Fruit fly (Drosophila melanogaster): ENCODE measurements around the gene CG12725.

The CG12725 gene

DNA sequence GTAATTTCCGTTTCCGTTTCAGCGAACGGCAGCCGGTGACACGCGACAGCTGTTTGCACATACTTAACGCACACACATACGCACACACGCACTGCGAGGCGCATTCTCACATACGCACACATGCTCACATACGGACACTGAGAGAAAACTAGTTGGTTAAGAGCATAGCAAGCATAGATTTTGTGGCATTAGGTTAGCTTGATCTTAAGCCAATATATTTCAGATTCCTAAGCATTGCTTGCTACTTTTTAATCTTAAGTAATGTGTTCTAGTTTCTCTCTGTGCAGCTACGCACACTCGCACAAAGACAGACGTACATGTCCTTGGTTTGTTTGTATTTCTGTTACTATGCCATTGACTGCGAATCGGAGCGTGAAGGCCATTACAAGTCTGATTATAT is 31.4 kb upstream of the CG12725 start (continued):
- TF ChIP-seq esg (GFP tag; conservative IDR thresholded peaks at IDR 0.05) (peak; percentile 29; the same call in 1 of the 2 replicates), bcd (GFP tag; optimal IDR thresholded peaks at IDR 0.05) (peak; percentile 10), CG10959 (GFP tag; IDR thresholded peaks at IDR 0.05) (no peak), CG8290 (GFP tag; optimal IDR thresholded peaks at IDR 0.05) (no peak), CG8290 (tag; optimal IDR thresholded peaks at IDR 0.05) (peak in 1 of 2 experiments; percentile 41), caup (GFP tag; optimal IDR thresholded peaks at IDR 0.05; ENCODE audit: severe bottlenecking) (peak; percentile 1), dmrt99B (tag; optimal IDR thresholded peaks at IDR 0.05) (peak; percentile 43), ci (GFP tag; IDR thresholded peaks at IDR 0.05) (0 out of 3 replicates have a peak, but pooled peaks have one; percentile 13), CG9817 (tag; optimal IDR thresholded peaks at IDR 0.05) (peak; percentile 28), row (GFP tag; IDR thresholded peaks at IDR 0.05) (peak; percentile 46), Hmr (GFP tag; optimal IDR thresholded peaks at IDR 0.05) (peak; percentile 44), chm (GFP tag; IDR thresholded peaks at IDR 0.05) (no peak), cwo (GFP tag; optimal IDR thresholded peaks at IDR 0.05) (peak; percentile 12), p53 (GFP tag; optimal IDR thresholded peaks at IDR 0.05) (no peak), mld (GFP tag; IDR thresholded peaks at IDR 0.05; ENCODE audit: partially characterized antibody) (no peak), Dek (tag; optimal IDR thresholded peaks at IDR 0.05) (peak; percentile 9), Meics (GFP tag; optimal IDR thresholded peaks at IDR 0.05) (peak; percentile 32), tx (GFP tag; optimal IDR thresholded peaks at IDR 0.05) (no peak), pho (GFP tag; optimal IDR thresholded peaks at IDR 0.05) (no peak), org-1 (GFP tag; optimal IDR thresholded peaks at IDR 0.05) (peak; percentile 9), slbo (GFP tag; IDR thresholded peaks at IDR 0.05) (peak; percentile 53), CG7839 (tag; optimal IDR thresholded peaks at IDR 0.05) (peak; percentile 36), CG10366 (GFP tag; IDR thresholded peaks at IDR 0.05) (peak; percentile 27; the same call in 1 of the 2 replicates), CG31365 (tag; optimal IDR thresholded peaks at IDR 0.05) (no peak), sisA (GFP tag; IDR thresholded peaks at IDR 0.05) (peak; percentile 13; the same call in 1 of the 2 replicates), E2f2 (GFP tag; IDR thresholded peaks at IDR 0.05) (no peak), Hr39 (optimal IDR thresholded peaks at IDR 0.05) (no peak), CG3726 (GFP tag; IDR thresholded peaks at IDR 0.05) (no peak), Vsx1 (GFP tag; optimal IDR thresholded peaks at IDR 0.05) (no peak), gcm2 (GFP tag; optimal IDR thresholded peaks at IDR 0.05) (no peak), fd102C (GFP tag; optimal IDR thresholded peaks at IDR 0.05) (no peak), ind (GFP tag; optimal IDR thresholded peaks at IDR 0.05) (peak; percentile 22), salm (tag; optimal IDR thresholded peaks at IDR 0.05) (no peak), prd (optimal IDR thresholded peaks at IDR 0.05) (no peak), prd (GFP tag; IDR thresholded peaks at IDR 0.05) (peak; percentile 50; the same call in 2 of the 3 replicates), gt (GFP tag; IDR thresholded peaks at IDR 0.05) (no peak), wor (GFP tag; IDR thresholded peaks at IDR 0.05) (0 out of 2 replicates have a peak, but pooled peaks have one; percentile 17), Mrtf (GFP tag; IDR thresholded peaks at IDR 0.05) (0 out of 3 replicates have a peak, but pooled peaks have one; percentile 24), Ptx1 (GFP tag; IDR thresholded peaks at IDR 0.05) (peak; percentile 11; the same call in 1 of the 2 replicates), gsb (GFP tag; IDR thresholded peaks at IDR 0.05) (no peak), lilli (GFP tag; optimal IDR thresholded peaks at IDR 0.05) (peak; percentile 10), fru (optimal IDR thresholded peaks at IDR 0.05) (no peak), CG30403 (GFP tag; optimal IDR thresholded peaks at IDR 0.05) (peak; percentile 14), chif (GFP tag; optimal IDR thresholded peaks at IDR 0.05) (no peak), CG11504 (tag; optimal IDR thresholded peaks at IDR 0.05) (peak; percentile 48), Rfx (GFP tag; IDR thresholded peaks at IDR 0.05) (peak; percentile 42; the same call in 1 of the 2 replicates), H15 (GFP tag; IDR thresholded peaks at IDR 0.05) (peak; percentile 27; the same call in 1 of the 3 replicates), al (GFP tag; IDR thresholded peaks at IDR 0.05) (no peak), lmd (GFP tag; IDR thresholded peaks at IDR 0.05) (peak; percentile 19; the same call in 1 of the 2 replicates), klu (GFP tag; IDR thresholded peaks at IDR 0.05) (no peak), Sox102F (GFP tag; optimal IDR thresholded peaks at IDR 0.05) (peak; percentile 26), CG12299 (tag; optimal IDR thresholded peaks at IDR 0.05) (no peak), CG7786 (GFP tag; optimal IDR thresholded peaks at IDR 0.05) (peak; percentile 21)
